Worm (Caenorhabditis elegans): ENCODE data around the gene F58A3.3.

DNA sequence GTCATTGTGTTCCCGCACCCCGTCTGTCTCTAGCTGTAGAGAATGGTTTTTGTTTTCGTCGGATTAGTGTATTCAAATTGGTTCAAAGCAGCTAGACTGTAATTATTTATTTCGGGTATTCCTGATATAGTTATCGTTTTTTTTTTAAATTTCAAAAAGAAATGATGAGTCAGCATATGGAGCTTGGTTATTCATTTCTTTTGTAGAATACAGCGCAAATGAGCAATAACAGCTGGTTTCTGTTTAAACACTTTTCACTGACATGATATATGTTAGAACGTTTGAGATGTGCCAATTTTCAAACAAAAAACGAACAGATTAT lies 21.6 kb upstream of the F58A3.3 start:
- TF ChIP-seq unc-62 (GFP tag; optimal IDR thresholded peaks at IDR 0.05) (no peak), akir-1 (GFP tag; optimal IDR thresholded peaks at IDR 0.05) (no peak), zfh-2 (GFP tag; conservative IDR thresholded peaks at IDR 0.05) (no peak), ama-1 (optimal IDR thresholded peaks at IDR 0.05) (no peak), ama-1 (GFP tag; optimal IDR thresholded peaks at IDR 0.05) (no peak), C17E4.6 (GFP tag; IDR thresholded peaks at IDR 0.05) (no peak), F57A8.1 (GFP tag; optimal IDR thresholded peaks at IDR 0.05) (no peak), bed-2 (GFP tag; IDR thresholded peaks at IDR 0.05) (no peak)
